Fruit fly (Drosophila melanogaster) whole organism, pupa: Measurements from ENCODE around the gene CG15332.

Source experiments
- CG13204 ChIP-seq: fragments of 200-800 bp; sonication (Bioruptor generic); optimal IDR thresholded peaks from 2 replicates; lab custom pipeline; 2018; ENCODE audit warnings: missing biosample characterization, mild to moderate bottlenecking, missing genetic modification characterization, moderate library complexity
- CG14655 ChIP-seq: fragments of 200-800 bp; sonication (Bioruptor generic); optimal IDR thresholded peaks from 3 replicates; lab custom pipeline; 2017; ENCODE audit warnings: mild to moderate bottlenecking, missing biosample characterization, missing genetic modification reagents, missing genetic modification characterization
- CG15710 ChIP-seq: fragments of 200-800 bp; sonication (Bioruptor generic); optimal IDR thresholded peaks from 2 replicates; lab custom pipeline; 2018; ENCODE audit warnings: missing biosample characterization, mild to moderate bottlenecking, missing genetic modification characterization, moderate library complexity
- CG8159 ChIP-seq: fragments of 200-800 bp; sonication (Bioruptor generic); optimal IDR thresholded peaks from 3 replicates; lab custom pipeline; 2018; ENCODE audit warnings: missing biosample characterization, mild to moderate bottlenecking, missing genetic modification characterization, moderate library complexity
- EcR ChIP-seq: fragments of 200-800 bp; sonication (Bioruptor generic); optimal IDR thresholded peaks from 3 replicates; lab custom pipeline; 2019; ENCODE audit warnings: missing biosample characterization, missing genetic modification characterization, mild to moderate bottlenecking, moderate library complexity, missing genetic modification reagents
- Pif1B ChIP-seq: fragments of 200-800 bp; sonication (Bioruptor generic); optimal IDR thresholded peaks from 3 replicates; lab custom pipeline; 2016; ENCODE audit warnings: missing biosample characterization, missing genetic modification characterization
- gl ChIP-seq: fragments of 200-800 bp; sonication (Bioruptor generic); optimal IDR thresholded peaks from 2 replicates; lab custom pipeline; 2018; ENCODE audit warnings: missing biosample characterization, mild to moderate bottlenecking, missing genetic modification characterization

DNA sequence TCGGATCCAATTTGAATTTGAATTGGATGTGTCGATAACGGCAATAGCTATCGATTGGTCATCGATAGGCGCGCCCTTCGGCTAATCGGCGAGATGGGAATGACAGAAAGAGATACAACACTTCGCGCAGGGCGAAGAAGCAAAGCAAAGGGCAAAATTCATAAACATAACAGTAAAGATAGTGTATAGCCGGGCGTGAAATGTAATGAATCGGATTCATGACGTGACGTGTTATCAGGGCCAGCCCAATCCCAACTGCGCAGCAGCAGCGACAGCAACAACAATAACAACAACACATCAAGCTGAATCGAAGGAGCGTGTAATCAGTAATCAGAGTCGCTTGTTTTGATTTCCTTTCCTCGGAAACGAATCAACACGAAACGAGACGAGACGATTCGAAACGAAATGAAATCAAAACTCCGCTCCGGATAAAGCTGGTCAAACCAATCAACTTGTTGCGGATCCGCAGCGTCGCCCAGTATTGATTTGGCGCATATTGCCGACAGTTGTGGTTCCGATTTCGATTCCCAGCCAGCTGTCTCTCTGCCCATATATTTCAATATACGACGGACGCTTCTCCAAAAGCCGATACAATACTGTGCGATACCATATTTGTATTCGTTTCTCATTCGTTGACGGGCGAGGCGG lies 43.7 kb downstream of the CG15332 start, which contains the start of gene snz:
- no peak for TF ChIP-seq gl (tag; lab: Kevin White, UChicago)
- TF ChIP-seq CG8159 (tag; lab: Kevin White, UChicago) = no peak
- TF ChIP-seq EcR (GFP tag; lab: Kevin White, UChicago) = peak; percentile 4
- TF ChIP-seq CG13204 (GFP tag; lab: Kevin White, UChicago) = no peak
- no peak for TF ChIP-seq CG15710
- TF ChIP-seq CG14655 (GFP tag; lab: Kevin White, UChicago) = no peak
- TF ChIP-seq Pif1B (GFP tag; lab: Kevin White, UChicago) = no peak
